Fruit fly (Drosophila melanogaster): ENCODE results near the gene CG5196.

Gene CG5196

DNA sequence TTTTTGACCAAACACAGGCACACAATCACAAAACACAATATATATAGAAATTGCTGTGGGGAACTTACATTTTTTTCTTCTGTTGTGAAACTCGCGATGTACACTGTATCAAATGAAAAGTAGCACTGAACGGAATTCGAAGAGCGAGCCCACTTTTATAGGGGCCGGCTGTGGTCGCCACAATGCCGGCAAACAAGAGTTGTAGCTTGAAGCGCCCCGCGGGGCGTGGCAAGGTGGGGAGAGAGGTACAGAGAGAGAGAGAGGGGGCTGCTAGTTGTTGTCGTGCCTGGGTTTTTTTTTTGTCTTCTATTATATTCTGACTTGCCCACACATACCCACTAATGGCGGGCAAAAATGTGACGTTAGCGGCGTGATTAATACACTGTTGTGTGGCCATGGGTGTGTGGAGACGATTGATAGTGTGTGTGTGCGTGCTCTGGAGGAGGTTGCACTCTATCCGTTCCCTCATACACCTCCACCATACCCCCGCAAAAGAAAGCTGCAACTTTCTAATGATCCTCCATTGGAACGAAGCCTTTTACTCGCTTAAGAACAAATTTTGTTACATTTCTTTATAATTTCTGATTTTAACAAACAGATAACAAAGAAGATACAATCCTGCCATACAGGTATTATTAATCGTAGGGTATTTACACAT, 38.9 kb upstream of the CG5196 start, which contains the start of gene GstD1 (continued):
- TF ChIP-seq fd59A (GFP tag; optimal IDR thresholded peaks at IDR 0.05), result peak; percentile 59
- TF ChIP-seq Eip75B (GFP tag; optimal IDR thresholded peaks at IDR 0.05), result peak; percentile 35
- peak; percentile 36 for TF ChIP-seq CG16779 (tag; optimal IDR thresholded peaks at IDR 0.05)
- TF ChIP-seq CG15336 (GFP tag; IDR thresholded peaks at IDR 0.05), result peak; percentile 76
- TF ChIP-seq CG10631 (GFP tag; optimal IDR thresholded peaks at IDR 0.05), result peak; percentile 61
- no peak for TF ChIP-seq CG11902 (GFP tag; optimal IDR thresholded peaks at IDR 0.05)
- peak; percentile 62 for TF ChIP-seq fkh (GFP tag; optimal IDR thresholded peaks at IDR 0.05)
- 0 out of 2 replicates have a peak, but pooled peaks have one; percentile 52 for TF ChIP-seq Gug (GFP tag; IDR thresholded peaks at IDR 0.05)
- TF ChIP-seq CG6854 (GFP tag; optimal IDR thresholded peaks at IDR 0.05), result no peak
- peak; percentile 67 for TF ChIP-seq Sox14 (GFP tag; optimal IDR thresholded peaks at IDR 0.05)
- peak; percentile 59 for TF ChIP-seq CG11294 (GFP tag; IDR thresholded peaks at IDR 0.05)
- peak; percentile 47 for TF ChIP-seq CG31627 (GFP tag; optimal IDR thresholded peaks at IDR 0.05)
- peak; percentile 43 for TF ChIP-seq pdm3 (GFP tag; optimal IDR thresholded peaks at IDR 0.05)
- TF ChIP-seq CG1621 (tag; optimal IDR thresholded peaks at IDR 0.05), result no peak
- peak; percentile 60 for TF ChIP-seq esn (GFP tag; optimal IDR thresholded peaks at IDR 0.05)
- peak in 1 of 2 experiments; percentile 81 for TF ChIP-seq salr (GFP tag; optimal IDR thresholded peaks at IDR 0.05)
- TF ChIP-seq Hr4 (GFP tag; optimal IDR thresholded peaks at IDR 0.05), result peak; percentile 83
- no peak for TF ChIP-seq Hr38 (GFP tag; optimal IDR thresholded peaks at IDR 0.05)
- peak; percentile 89 for TF ChIP-seq Eip78C (GFP tag)
- peak; percentile 49 for TF ChIP-seq vri (GFP tag; optimal IDR thresholded peaks at IDR 0.05)
- TF ChIP-seq CG6163 (GFP tag; IDR thresholded peaks at IDR 0.05), result peak; percentile 69
- TF ChIP-seq Ets21C (GFP tag; optimal IDR thresholded peaks at IDR 0.05), result peak; percentile 39
- TF ChIP-seq Lpt (GFP tag; optimal IDR thresholded peaks at IDR 0.05), result peak; percentile 83
- no peak for TF ChIP-seq CG8319 (GFP tag; optimal IDR thresholded peaks at IDR 0.05)
- TF ChIP-seq OdsH (GFP tag; optimal IDR thresholded peaks at IDR 0.05), result peak; percentile 59
- peak; percentile 30 for TF ChIP-seq CG11762 (GFP tag; optimal IDR thresholded peaks at IDR 0.05; ENCODE audit: insufficient read depth)
- peak; percentile 51 for TF ChIP-seq CG6808 (GFP tag; optimal IDR thresholded peaks at IDR 0.05)
- TF ChIP-seq Sox15 (GFP tag; optimal IDR thresholded peaks at IDR 0.05), result peak; percentile 10
- peak; percentile 60 for TF ChIP-seq cyc (GFP tag; optimal IDR thresholded peaks at IDR 0.05)
- TF ChIP-seq CG8632 (GFP tag; optimal IDR thresholded peaks at IDR 0.05), result no peak
- peak; percentile 43 for TF ChIP-seq CG34406 (GFP tag; optimal IDR thresholded peaks at IDR 0.05)
- peak; percentile 20 for TF ChIP-seq dsx (GFP tag; optimal IDR thresholded peaks at IDR 0.05; ENCODE audit: poor library complexity, severe bottlenecking)
- TF ChIP-seq Eip93F (GFP tag; optimal IDR thresholded peaks at IDR 0.05), result no peak
- TF ChIP-seq CG10669 (GFP tag; optimal IDR thresholded peaks at IDR 0.05), result peak; percentile 40
- TF ChIP-seq svp (GFP tag), result peak; percentile 79
- no peak for TF ChIP-seq fd85E (GFP tag; optimal IDR thresholded peaks at IDR 0.05)
- TF ChIP-seq CG7368 (GFP tag; optimal IDR thresholded peaks at IDR 0.05), result peak; percentile 1
- peak; percentile 76 for TF ChIP-seq CG4318 (GFP tag; optimal IDR thresholded peaks at IDR 0.05)
- peak; percentile 63 for TF ChIP-seq net (GFP tag; optimal IDR thresholded peaks at IDR 0.05)

DNA sequence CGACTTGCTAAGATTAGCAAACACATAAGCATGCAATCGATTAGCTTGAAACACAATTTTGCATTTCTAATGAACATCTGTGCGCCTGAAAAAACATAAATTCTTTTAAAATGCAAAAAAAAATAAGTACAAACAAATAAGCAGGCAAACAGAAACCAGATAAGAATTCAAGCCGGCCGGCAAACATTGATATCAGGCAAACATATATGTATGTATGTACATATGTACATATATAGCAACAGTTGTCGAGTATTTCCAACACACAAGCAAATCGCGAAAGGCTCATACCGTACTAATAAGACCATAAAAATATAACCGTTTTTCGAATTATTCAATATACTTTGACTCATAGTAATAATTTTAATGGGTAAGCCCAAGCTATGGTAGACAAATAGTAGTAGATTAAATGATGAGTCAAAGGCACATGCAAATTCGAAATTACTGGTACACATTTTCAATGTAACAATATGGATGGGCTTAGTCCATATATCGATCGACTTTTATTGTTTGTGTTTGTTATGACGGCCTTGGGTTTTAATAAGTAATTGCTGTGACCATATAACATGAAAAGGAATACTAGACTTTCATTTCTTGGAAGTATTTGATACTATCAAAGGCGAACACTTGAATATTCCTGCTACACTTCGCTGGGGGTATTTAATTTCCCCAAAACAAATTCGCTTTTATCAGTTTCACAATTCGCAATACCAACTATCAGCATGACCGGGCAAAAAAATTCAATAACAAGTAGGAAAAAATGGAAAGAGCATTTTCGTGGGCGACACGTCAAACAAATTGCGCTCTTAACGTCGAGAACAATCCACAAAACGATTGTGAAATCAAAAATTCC, 38.1 kb upstream of the CG5196 start:
- no peak for TF ChIP-seq OdsH (GFP tag; optimal IDR thresholded peaks at IDR 0.05)
- no peak for TF ChIP-seq CG6163 (GFP tag; IDR thresholded peaks at IDR 0.05)
- TF ChIP-seq fkh (GFP tag; optimal IDR thresholded peaks at IDR 0.05), result peak; percentile 59
- TF ChIP-seq svp (GFP tag), result peak; percentile 57
- TF ChIP-seq CG6854 (GFP tag; optimal IDR thresholded peaks at IDR 0.05), result peak; percentile 10
- no peak for TF ChIP-seq pdm3 (GFP tag; optimal IDR thresholded peaks at IDR 0.05)
- TF ChIP-seq CG10631 (GFP tag; optimal IDR thresholded peaks at IDR 0.05), result peak; percentile 28

Data from whole organism, prepupa.